Worm (Caenorhabditis elegans) whole organism, young adult: ENCODE results near the gene test-1.

ENCODE experiments used
- B0035.1 ChIP-seq: sonication (generic microtip); optimal IDR thresholded peaks from 2 replicates; lab custom pipeline; 2016; ENCODE audit warnings: missing genetic modification characterization, mild to moderate bottlenecking, missing compliant biosample characterization, missing genotype, missing genetic modification reagents
- D2030.7 ChIP-seq: fragments of 200-800 bp; sonication (Bioruptor generic); IDR thresholded peaks from 2 replicates; pipeline ENCODE4 v1.3.6; 2022; ENCODE audit warnings: missing genetic modification reagents, missing genetic modification characterization, missing compliant biosample characterization
- F37B4.10 ChIP-seq: fragments of 200-800 bp; sonication (Bioruptor generic); IDR thresholded peaks from 2 replicates; pipeline ENCODE4 v1.3.6; 2022; ENCODE audit warnings: missing genetic modification characterization, missing compliant biosample characterization
- Y53G8AR.9 ChIP-seq: fragments of 200-800 bp; sonication (Bioruptor generic); conservative IDR thresholded peaks from 2 replicates; pipeline ENCODE4 v1.3.6; 2022; ENCODE audit warnings: missing genetic modification reagents, missing genetic modification characterization, missing compliant biosample characterization
- Y79H2A.3 ChIP-seq: fragments of 200-800 bp; sonication (Bioruptor generic); conservative IDR thresholded peaks from 2 replicates; pipeline ENCODE4 v1.3.6; 2022; ENCODE audit warnings: missing genetic modification reagents, missing genetic modification characterization, missing compliant biosample characterization
- ZK185.1 ChIP-seq: sonication (generic microtip); optimal IDR thresholded peaks from 2 replicates; lab custom pipeline; 2016; ENCODE audit warnings: mild to moderate bottlenecking, missing genetic modification characterization, missing compliant biosample characterization; ENCODE audit not compliant: poor library complexity, severe bottlenecking
- ama-1 ChIP-seq, 3 experiments: fragments of 150-350 bp in 1 of 3; sonication (generic microtip) in 2 of 3; optimal IDR thresholded peaks; 2 replicates each; lab custom pipeline; 2014 to 2018; ENCODE audit warnings: missing biosample characterization in 2 of 3, missing genetic modification characterization in 2 of 3, missing genetic modification reagents in 2 of 3
- aptf-3 ChIP-seq: fragments of 200-800 bp; sonication (Bioruptor generic); IDR thresholded peaks from 2 replicates; pipeline ENCODE4 v1.3.6; 2022; ENCODE audit warnings: missing genetic modification characterization, missing compliant biosample characterization
- atf-7 ChIP-seq: sonication (generic microtip); optimal IDR thresholded peaks from 2 replicates; lab custom pipeline; 2017; ENCODE audit warnings: mild to moderate bottlenecking, missing genetic modification characterization, missing compliant biosample characterization
- cebp-2 ChIP-seq: fragments of 200-800 bp; sonication (Bioruptor generic); IDR thresholded peaks from 2 replicates; pipeline ENCODE4 v1.3.6; 2022; ENCODE audit warnings: missing genetic modification characterization, missing compliant biosample characterization
- ceh-100 ChIP-seq: fragments of 200-800 bp; sonication (Bioruptor generic); IDR thresholded peaks from 2 replicates; pipeline ENCODE4 v1.3.6; 2022; ENCODE audit warnings: missing genetic modification reagents, missing genetic modification characterization, missing compliant biosample characterization
- ceh-40 ChIP-seq: fragments of 200-800 bp; sonication (Bioruptor generic); IDR thresholded peaks from 2 replicates; pipeline ENCODE4 v1.3.6; 2022; ENCODE audit warnings: missing genetic modification characterization, missing compliant biosample characterization
- ceh-91 ChIP-seq: fragments of 200-800 bp; sonication (Bioruptor generic); IDR thresholded peaks from 2 replicates; pipeline ENCODE4 v1.3.6; 2022; ENCODE audit warnings: missing genetic modification reagents, missing genetic modification characterization, missing compliant biosample characterization
- chd-7 ChIP-seq: sonication (generic microtip); optimal IDR thresholded peaks from 2 replicates; lab custom pipeline; 2016; ENCODE audit warnings: mild to moderate bottlenecking, missing genetic modification characterization, moderate library complexity, missing compliant biosample characterization
- egl-18 ChIP-seq: fragments of 200-800 bp; sonication (Bioruptor generic); IDR thresholded peaks from 2 replicates; pipeline ENCODE4 v1.3.6; 2022; ENCODE audit warnings: missing genetic modification reagents, missing genetic modification characterization, missing compliant biosample characterization
- egrh-3 ChIP-seq: fragments of 200-800 bp; sonication (Bioruptor generic); IDR thresholded peaks from 2 replicates; pipeline ENCODE4 v1.3.6; 2022; ENCODE audit warnings: missing genetic modification reagents, missing genetic modification characterization, missing compliant biosample characterization
- him-1 ChIP-seq: sonication (generic microtip); optimal IDR thresholded peaks from 2 replicates; lab custom pipeline; 2016; ENCODE audit warnings: missing genotype, missing genetic modification reagents, missing genetic modification characterization, missing compliant biosample characterization
- hmg-1.2 ChIP-seq: fragments of 200-800 bp; sonication (Bioruptor generic); IDR thresholded peaks from 2 replicates; pipeline ENCODE4 v1.3.6; 2022; ENCODE audit warnings: missing genetic modification reagents, missing genetic modification characterization, missing compliant biosample characterization
- hmg-20 ChIP-seq: fragments of 200-800 bp; sonication (Bioruptor generic); IDR thresholded peaks from 2 replicates; pipeline ENCODE4 v1.3.6; 2022; ENCODE audit warnings: missing genetic modification reagents, missing genetic modification characterization, missing compliant biosample characterization
- hsf-1 ChIP-seq: fragments of 200-800 bp; sonication (Bioruptor generic); IDR thresholded peaks from 2 replicates; pipeline ENCODE4 v1.3.6; 2022; ENCODE audit warnings: missing genetic modification reagents, missing genetic modification characterization, missing compliant biosample characterization
- lin-26 ChIP-seq: fragments of 200-800 bp; sonication (Bioruptor generic); IDR thresholded peaks from 2 replicates; pipeline ENCODE4 v1.3.6; 2022; ENCODE audit warnings: missing genetic modification reagents, missing genetic modification characterization, missing compliant biosample characterization
- madf-6 ChIP-seq: fragments of 200-800 bp; sonication (Bioruptor generic); IDR thresholded peaks from 2 replicates; pipeline ENCODE4 v1.3.6; 2022; ENCODE audit warnings: missing genetic modification reagents, missing genetic modification characterization, missing compliant biosample characterization
- mcd-1 ChIP-seq: fragments of 200-800 bp; sonication (Bioruptor generic); IDR thresholded peaks from 2 replicates; pipeline ENCODE4 v1.3.6; 2022; ENCODE audit warnings: missing genetic modification reagents, missing genetic modification characterization, missing compliant biosample characterization
- mes-4 ChIP-seq: sonication (generic microtip); optimal IDR thresholded peaks from 2 replicates; lab custom pipeline; 2016; ENCODE audit warnings: missing genotype, missing genetic modification characterization, missing compliant biosample characterization
- nfya-1 ChIP-seq: sonication (generic microtip); optimal IDR thresholded peaks from 2 replicates; lab custom pipeline; 2017; ENCODE audit warnings: antibody characterized with exemption, missing compliant biosample characterization, missing genetic modification characterization, borderline replicate concordance; ENCODE audit not compliant: insufficient read depth
- nfya-2 ChIP-seq: fragments of 200-800 bp; sonication (Bioruptor generic); IDR thresholded peaks from 2 replicates; pipeline ENCODE4 v1.3.6; 2022; ENCODE audit warnings: missing genetic modification reagents, missing genetic modification characterization, missing compliant biosample characterization
- nfyb-1 ChIP-seq: fragments of 200-800 bp; sonication (Bioruptor generic); IDR thresholded peaks from 2 replicates; pipeline ENCODE4 v1.3.6; 2022; ENCODE audit warnings: missing genetic modification reagents, missing genetic modification characterization, missing compliant biosample characterization
- nhr-120 ChIP-seq: fragments of 200-800 bp; sonication (Bioruptor generic); IDR thresholded peaks from 2 replicates; pipeline ENCODE4 v1.3.6; 2022; ENCODE audit warnings: missing genetic modification characterization, missing compliant biosample characterization
- nhr-179 ChIP-seq: sonication (generic microtip); optimal IDR thresholded peaks from 2 replicates; lab custom pipeline; 2016; ENCODE audit warnings: mild to moderate bottlenecking, missing genetic modification characterization, missing compliant biosample characterization
- pbrm-1 ChIP-seq: fragments of 200-800 bp; sonication (Bioruptor generic); IDR thresholded peaks from 2 replicates; pipeline ENCODE4 v1.3.6; 2022; ENCODE audit warnings: missing genetic modification reagents, missing genetic modification characterization, missing compliant biosample characterization
- sdz-38 ChIP-seq: sonication (generic microtip); optimal IDR thresholded peaks from 2 replicates; lab custom pipeline; 2016; ENCODE audit warnings: missing genotype, missing genetic modification characterization, missing compliant biosample characterization
- sea-2 ChIP-seq: fragments of 200-800 bp; sonication (Bioruptor generic); IDR thresholded peaks from 2 replicates; pipeline ENCODE4 v1.3.6; 2022; ENCODE audit warnings: missing genetic modification characterization, missing compliant biosample characterization
- snpc-1.1 ChIP-seq: sonication (generic microtip); optimal IDR thresholded peaks from 2 replicates; lab custom pipeline; 2017; ENCODE audit warnings: missing genetic modification characterization, mild to moderate bottlenecking, missing compliant biosample characterization, antibody characterized with exemption, moderate library complexity, missing genotype, missing genetic modification reagents; ENCODE audit not compliant: insufficient read depth
- unc-62 ChIP-seq: fragments of 150-350 bp; optimal IDR thresholded peaks from 2 replicates; lab custom pipeline; 2014; ENCODE audit warnings: missing biosample characterization, missing genetic modification reagents, missing genetic modification characterization
- xnd-1 ChIP-seq: sonication (generic microtip); optimal IDR thresholded peaks from 2 replicates; lab custom pipeline; 2016; ENCODE audit warnings: missing genotype, missing genetic modification reagents, missing genetic modification characterization, missing compliant biosample characterization
- zfh-2 ChIP-seq: fragments of 200-800 bp; sonication (Bioruptor generic); conservative IDR thresholded peaks from 2 replicates; pipeline ENCODE4 v1.3.6; 2022; ENCODE audit warnings: missing genetic modification reagents, missing genetic modification characterization, missing compliant biosample characterization
- ztf-18 ChIP-seq: sonication (generic microtip); optimal IDR thresholded peaks from 2 replicates; lab custom pipeline; 2016; ENCODE audit warnings: missing genotype, mild to moderate bottlenecking, missing genetic modification characterization, missing compliant biosample characterization
- ztf-22 ChIP-seq: fragments of 200-800 bp; sonication (Bioruptor generic); optimal IDR thresholded peaks from 2 replicates; lab custom pipeline; 2018; ENCODE audit warnings: mild to moderate bottlenecking, missing genetic modification characterization, moderate library complexity, missing compliant biosample characterization
- ztf-25 ChIP-seq: fragments of 200-800 bp; sonication (Bioruptor generic); IDR thresholded peaks from 2 replicates; pipeline ENCODE4 v1.3.6; 2022; ENCODE audit warnings: missing genetic modification reagents, missing genetic modification characterization, missing compliant biosample characterization
- ztf-26 ChIP-seq: sonication (generic microtip); optimal IDR thresholded peaks from 2 replicates; lab custom pipeline; 2017; ENCODE audit warnings: missing genetic modification characterization, missing compliant biosample characterization

test-1 gene

DNA sequence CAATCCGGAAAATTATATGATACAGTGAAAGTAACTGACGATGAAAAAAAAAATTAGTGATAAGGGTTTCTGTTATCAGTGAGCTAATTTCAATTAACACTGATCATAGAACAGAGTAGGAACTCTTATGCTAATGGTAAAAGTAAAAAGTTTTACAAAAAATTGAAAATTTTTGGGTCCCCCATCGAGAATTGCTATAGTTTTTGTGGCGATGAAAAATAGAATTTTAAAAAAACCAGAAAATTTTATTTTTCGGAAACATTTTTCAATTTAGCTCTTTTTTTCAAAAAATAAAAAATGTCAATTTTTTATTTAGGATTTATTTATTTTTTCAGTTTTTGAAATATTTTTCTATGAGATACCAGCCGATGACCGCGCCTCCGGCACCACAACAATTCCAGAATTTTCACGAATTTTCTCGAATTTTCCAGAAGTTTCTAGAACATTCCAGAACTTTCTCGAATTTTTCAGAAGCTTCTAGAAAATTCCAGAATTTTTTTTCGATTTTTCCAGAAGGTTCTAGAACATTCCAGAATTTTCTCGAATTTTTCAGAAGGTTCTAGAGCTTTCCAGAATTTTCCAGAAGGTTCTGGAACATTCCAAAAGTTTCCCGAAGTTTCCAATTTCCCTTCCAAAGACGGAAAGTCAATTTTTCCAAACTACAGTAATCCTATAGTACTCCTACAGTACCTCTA lies 23.2 kb upstream of the test-1 start, which contains the start of gene C23H5.8 (continued):
- 0 out of 2 replicates have a peak, but pooled peaks have one; percentile 36 for TF ChIP-seq ceh-40 (GFP tag; lab: Robert Waterston, UW)
- TF ChIP-seq D2030.7 (GFP tag; lab: Robert Waterston, UW), result no peak
- no peak for TF ChIP-seq sdz-38
- no peak for TF ChIP-seq nhr-120 (GFP tag; lab: Robert Waterston, UW)
- no peak for TF ChIP-seq Y79H2A.3
- no peak for TF ChIP-seq xnd-1 (tag; lab: Kevin White, UChicago)
- TF ChIP-seq Y53G8AR.9 (GFP tag; lab: Robert Waterston, UW), result no peak
- no peak for TF ChIP-seq ztf-25 (GFP tag; lab: Robert Waterston, UW)

DNA sequence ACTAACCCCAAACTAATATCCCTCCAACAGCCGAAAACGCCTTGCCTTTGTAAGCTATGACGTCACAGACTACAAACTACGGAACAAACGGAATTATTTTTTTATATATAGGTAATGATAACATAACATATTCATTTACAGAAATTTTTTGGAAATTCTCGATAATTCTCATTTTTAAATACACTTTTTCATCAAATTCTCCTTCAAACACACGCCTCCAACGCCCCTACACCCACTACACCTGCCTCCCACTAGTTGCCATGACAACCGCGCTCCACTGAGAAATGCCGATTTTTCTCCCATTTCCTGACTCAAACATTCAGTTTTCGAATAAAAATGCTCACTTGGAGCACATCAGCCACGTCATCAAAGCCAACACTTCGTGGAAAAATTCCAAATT lies 22.4 kb upstream of the test-1 start, which contains the start of gene xbx-4:
Gene xbx-4 (plus strand): TSS at position 301 of the 400 bp plus-strand sequence.
- no peak for TF ChIP-seq aptf-3 (GFP tag; lab: Robert Waterston, UW)
- no peak for TF ChIP-seq him-1 (tag; lab: Kevin White, UChicago)
- TF ChIP-seq nfyb-1 (GFP tag; lab: Robert Waterston, UW), result no peak
- no peak for TF ChIP-seq nfya-1 (tag; lab: Kevin White, UChicago)
- no peak for TF ChIP-seq sdz-38
- no peak for TF ChIP-seq nhr-179
- TF ChIP-seq snpc-1.1 (tag; lab: Kevin White, UChicago), result no peak
- TF ChIP-seq ztf-18 (tag; lab: Kevin White, UChicago), result no peak
- no peak for TF ChIP-seq ceh-91 (GFP tag; lab: Robert Waterston, UW)
- no peak for TF ChIP-seq pbrm-1 (GFP tag; lab: Robert Waterston, UW)
- no peak for TF ChIP-seq F37B4.10

- TF ChIP-seq F37B4.10 (no peak), unc-62 (no peak)
Observed at ce11 chrIV:2117268-2117667, 19.5 kb upstream of the test-1 start.

DNA sequence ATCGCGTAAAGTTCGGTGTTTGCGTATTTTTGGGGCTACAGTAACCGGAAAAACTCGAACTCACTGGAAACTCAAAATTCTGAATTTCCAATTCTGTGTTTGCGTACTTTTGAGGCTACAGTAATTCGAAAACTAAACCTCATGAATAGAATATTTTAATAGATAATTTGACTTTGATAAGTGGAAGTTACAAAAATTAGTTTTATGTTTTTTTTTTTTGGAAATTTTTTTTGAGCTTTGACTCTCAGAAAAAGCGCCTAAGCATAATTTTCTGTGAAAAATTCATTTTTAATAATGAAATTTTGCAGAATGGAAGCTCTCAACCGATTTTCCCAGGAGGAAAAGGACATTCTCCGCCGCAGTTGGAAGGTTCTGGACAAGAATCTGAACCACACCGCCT lies 14.3 kb upstream of the test-1 start, which contains the start of gene glb-7:
Gene glb-7 (plus strand): TSS at position 301 of the 400 bp plus-strand sequence.
- TF ChIP-seq hsf-1 (GFP tag; lab: Robert Waterston, UW) (no peak), sea-2 (GFP tag; lab: Robert Waterston, UW) (no peak), chd-7 (no peak), mes-4 (no peak), madf-6 (GFP tag; lab: Robert Waterston, UW) (no peak), nfya-2 (GFP tag; lab: Robert Waterston, UW) (no peak), ceh-100 (GFP tag; lab: Robert Waterston, UW) (no peak), ztf-18 (tag; lab: Kevin White, UChicago) (no peak)

DNA sequence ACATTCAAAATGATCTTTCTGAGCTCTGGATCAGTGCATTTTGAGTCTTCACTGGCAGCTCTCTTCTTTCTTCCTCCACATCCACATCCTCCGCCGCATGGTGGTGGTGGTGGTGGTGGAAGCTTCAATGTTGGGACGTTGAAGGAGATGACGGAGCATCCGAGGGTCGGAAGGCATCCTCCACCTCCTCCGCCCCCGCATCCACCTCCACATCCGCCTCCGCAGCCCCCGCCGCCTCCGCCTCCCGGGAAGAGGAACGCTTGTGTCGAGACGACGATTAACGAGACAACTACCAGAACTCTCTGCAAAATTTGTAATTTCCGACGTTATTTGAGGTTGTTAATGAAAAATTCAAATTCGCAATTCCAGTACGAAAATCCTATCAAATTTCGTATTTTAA lies 9.4 kb upstream of the test-1 start:
- TF ChIP-seq zfh-2 (GFP tag; lab: Robert Waterston, UW), result peak; percentile 87
- TF ChIP-seq ztf-22 (GFP tag; lab: Kevin White, UChicago), result no peak
- TF ChIP-seq egrh-3 (GFP tag; lab: Robert Waterston, UW), result peak; percentile 88
- TF ChIP-seq, all 124 proteins: peak for 2

- TF ChIP-seq ama-1 (optimal IDR thresholded peaks at IDR 0.05; lab: Kevin White, UChicago) (no peak), ama-1 (GFP tag; optimal IDR thresholded peaks at IDR 0.05; lab: Kevin White, UChicago) (no peak), hmg-1.2 (GFP tag; lab: Robert Waterston, UW) (no peak), ZK185.1 (tag; lab: Kevin White, UChicago) (no peak), B0035.1 (tag; lab: Kevin White, UChicago) (no peak), egl-18 (GFP tag; lab: Robert Waterston, UW) (no peak), cebp-2 (GFP tag; lab: Robert Waterston, UW) (no peak), mcd-1 (no peak), sdz-38 (no peak), atf-7 (tag; lab: Kevin White, UChicago) (no peak), ztf-26 (tag; lab: Kevin White, UChicago) (no peak), lin-26 (GFP tag; lab: Robert Waterston, UW) (no peak), hmg-20 (no peak)
Observed at ce11 chrIV:2128761-2129160, 8.0 kb upstream of the test-1 start, which contains the start of gene grl-20. grl-20 (minus strand) TSS chrIV:2128861.
